Worm (Caenorhabditis elegans) whole organism, mixed stage, embryonic: ENCODE measurements around the gene cox-15.

Source experiments
- bed-3 ChIP-seq: fragments of 200-800 bp; sonication (Bioruptor generic); optimal IDR thresholded peaks from 3 replicates; lab custom pipeline; 2018; ENCODE audit warnings: mild to moderate bottlenecking, missing genetic modification characterization, moderate library complexity, missing compliant biosample characterization
- ceh-39 ChIP-seq: fragments of 150-350 bp; optimal IDR thresholded peaks from 2 replicates; lab custom pipeline; 2014; ENCODE audit warnings: missing biosample characterization, missing genetic modification characterization
- elt-1 ChIP-seq: sonication (generic microtip); optimal IDR thresholded peaks from 2 replicates; lab custom pipeline; 2017; ENCODE audit warnings: missing genetic modification characterization, mild to moderate bottlenecking, missing compliant biosample characterization, antibody characterized with exemption, moderate library complexity, borderline replicate concordance; ENCODE audit not compliant: insufficient read depth
- lin-13 ChIP-seq: fragments of 150-350 bp; optimal IDR thresholded peaks from 2 replicates; lab custom pipeline; 2014; ENCODE audit warnings: missing biosample characterization, missing genetic modification characterization
- lsy-2 ChIP-seq: fragments of 150-350 bp; optimal IDR thresholded peaks from 2 replicates; lab custom pipeline; 2014; ENCODE audit warnings: missing biosample characterization, missing genetic modification characterization
- mab-5 ChIP-seq: fragments of 150-350 bp; optimal IDR thresholded peaks from 2 replicates; lab custom pipeline; 2014; ENCODE audit warnings: missing biosample characterization, missing genetic modification characterization
- nhr-237 ChIP-seq: fragments of 150-350 bp; optimal IDR thresholded peaks from 2 replicates; lab custom pipeline; 2014; ENCODE audit warnings: missing biosample characterization, missing genetic modification characterization
- nhr-28 ChIP-seq: fragments of 150-350 bp; optimal IDR thresholded peaks from 2 replicates; lab custom pipeline; 2014; ENCODE audit warnings: missing biosample characterization, missing genetic modification characterization
- nhr-76 ChIP-seq: sonication (generic microtip); optimal IDR thresholded peaks from 2 replicates; lab custom pipeline; 2017; ENCODE audit warnings: missing biosample characterization, missing genetic modification characterization
- sem-2 ChIP-seq: fragments of 200-800 bp; sonication (Bioruptor generic); optimal IDR thresholded peaks from 2 replicates; lab custom pipeline; 2018; ENCODE audit warnings: mild to moderate bottlenecking, missing genetic modification characterization, missing compliant biosample characterization
- snpc-4 ChIP-seq: fragments of 150-350 bp; optimal IDR thresholded peaks from 2 replicates; lab custom pipeline; 2014; ENCODE audit warnings: missing biosample characterization, missing genetic modification characterization
- unc-39 ChIP-seq: fragments of 150-350 bp; optimal IDR thresholded peaks from 2 replicates; lab custom pipeline; 2014; ENCODE audit warnings: missing biosample characterization, missing genetic modification characterization
- unc-62 ChIP-seq: fragments of 150-350 bp; optimal IDR thresholded peaks from 2 replicates; lab custom pipeline; 2014; ENCODE audit warnings: missing biosample characterization, missing genetic modification reagents, missing genetic modification characterization
- ztf-11 ChIP-seq: fragments of 150-350 bp; optimal IDR thresholded peaks from 2 replicates; lab custom pipeline; 2014; ENCODE audit warnings: missing biosample characterization, missing genetic modification characterization

DNA sequence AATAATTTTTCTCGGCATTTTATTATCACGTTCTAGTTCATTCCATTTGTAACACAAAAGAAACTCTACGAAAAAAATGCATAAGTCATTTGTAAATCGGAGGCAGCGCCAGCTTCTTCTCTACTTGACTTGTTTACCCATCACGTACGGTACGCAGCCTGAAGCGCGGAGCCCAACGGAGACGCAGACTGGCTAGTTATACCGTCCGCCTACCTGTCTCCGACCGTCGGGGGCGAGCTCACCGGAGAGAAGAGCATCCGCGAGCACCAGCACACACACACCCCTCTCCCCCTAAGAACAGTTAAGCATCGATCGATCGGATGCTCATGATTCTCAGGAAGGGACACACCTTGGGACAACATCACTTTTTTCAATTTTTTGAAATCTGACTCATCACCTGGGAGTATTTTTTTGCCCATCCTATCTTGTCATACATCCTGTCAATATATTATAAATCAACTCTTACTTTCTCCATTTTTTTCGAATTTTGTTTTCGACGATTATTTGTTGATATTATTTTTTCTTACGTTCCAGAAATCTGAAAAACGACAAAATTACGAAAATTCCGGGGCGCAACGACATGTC, 12.9 kb downstream of the cox-15 start, which contains the start of gene plpr-1:
- no peak for TF ChIP-seq ceh-39 (tag; lab: Kevin White, UChicago)
- no peak for TF ChIP-seq nhr-28 (tag; lab: Kevin White, UChicago)
- TF ChIP-seq nhr-76 (tag; lab: Kevin White, UChicago), result no peak
- no peak for TF ChIP-seq bed-3 (GFP tag; lab: Kevin White, UChicago)
- no peak for TF ChIP-seq unc-39
- TF ChIP-seq lin-13, result no peak
- TF ChIP-seq sem-2 (GFP tag; lab: Kevin White, UChicago), result no peak
- TF ChIP-seq ztf-11, result no peak
- no peak for TF ChIP-seq snpc-4
- TF ChIP-seq nhr-237 (tag; lab: Kevin White, UChicago), result no peak
- no peak for TF ChIP-seq lsy-2 (tag; lab: Kevin White, UChicago)
- no peak for TF ChIP-seq unc-62
- TF ChIP-seq mab-5 (tag; lab: Kevin White, UChicago), result no peak
- TF ChIP-seq elt-1 (tag; lab: Kevin White, UChicago), result no peak
